Worm (Caenorhabditis elegans) whole organism, L1 larva: Measurements from ENCODE around the gene R05G6.9.

Experiments used
- C04F5.9 ChIP-seq: sonication (generic microtip); optimal IDR thresholded peaks from 2 replicates; lab custom pipeline; 2016; ENCODE audit warnings: missing genetic modification characterization, missing compliant biosample characterization
- C34B4.2 ChIP-seq: sonication (generic microtip); optimal IDR thresholded peaks from 2 replicates; lab custom pipeline; 2017; ENCODE audit warnings: mild to moderate bottlenecking, missing genetic modification characterization, missing compliant biosample characterization
- F16B12.6 ChIP-seq: fragments of 150-350 bp; optimal IDR thresholded peaks from 2 replicates; lab custom pipeline; 2014; ENCODE audit warnings: missing biosample characterization, missing genetic modification characterization
- aha-1 ChIP-seq: fragments of 150-350 bp; optimal IDR thresholded peaks from 2 replicates; lab custom pipeline; 2014; ENCODE audit warnings: missing biosample characterization, missing genetic modification characterization
- ama-1 ChIP-seq: fragments of 150-350 bp; optimal IDR thresholded peaks from 2 replicates; lab custom pipeline; 2014
- blmp-1 ChIP-seq: fragments of 150-350 bp; optimal IDR thresholded peaks from 2 replicates; lab custom pipeline; 2014; ENCODE audit warnings: missing biosample characterization, missing genetic modification characterization
- ceh-63 ChIP-seq: fragments of 200-800 bp; sonication (Bioruptor generic); optimal IDR thresholded peaks from 2 replicates; lab custom pipeline; 2018; ENCODE audit warnings: mild to moderate bottlenecking, missing genetic modification characterization, missing compliant biosample characterization
- ceh-8 ChIP-seq: fragments of 200-800 bp; sonication (Bioruptor generic); optimal IDR thresholded peaks from 2 replicates; lab custom pipeline; 2018; ENCODE audit warnings: mild to moderate bottlenecking, missing genetic modification characterization, moderate library complexity, missing compliant biosample characterization
- ces-1 ChIP-seq: fragments of 150-350 bp; optimal IDR thresholded peaks from 2 replicates; lab custom pipeline; 2014; ENCODE audit warnings: missing biosample characterization, missing genetic modification reagents, missing genetic modification characterization
- dsc-1 ChIP-seq: sonication (generic microtip); optimal IDR thresholded peaks from 2 replicates; lab custom pipeline; 2016; ENCODE audit warnings: mild to moderate bottlenecking, missing genetic modification characterization, missing compliant biosample characterization
- efl-1 ChIP-seq, 4 experiments: fragments of 150-350 bp; optimal IDR thresholded peaks in 3 of 4; peaks in 1 of 4; 1 replicate in 1 of 4; 2 replicates in 3 of 4; lab custom pipeline; 2014; ENCODE audit warnings: missing biosample characterization in 2 of 4, missing genetic modification characterization in 2 of 4, missing genetic modification reagents in 2 of 4
- efl-3 ChIP-seq: fragments of 200-800 bp; sonication (Bioruptor generic); optimal IDR thresholded peaks from 2 replicates; lab custom pipeline; 2018; ENCODE audit warnings: mild to moderate bottlenecking, missing genetic modification characterization, missing compliant biosample characterization
- fkh-10 ChIP-seq: sonication (generic microtip); optimal IDR thresholded peaks from 2 replicates; lab custom pipeline; 2017; ENCODE audit warnings: missing biosample characterization, missing genetic modification reagents, missing genetic modification characterization
- fkh-8 ChIP-seq: sonication (generic microtip); optimal IDR thresholded peaks from 2 replicates; lab custom pipeline; 2016; ENCODE audit warnings: mild to moderate bottlenecking, missing genetic modification characterization, missing compliant biosample characterization
- fos-1 ChIP-seq: fragments of 150-350 bp; optimal IDR thresholded peaks from 2 replicates; lab custom pipeline; 2014; ENCODE audit warnings: missing biosample characterization, missing genetic modification characterization
- grh-1 ChIP-seq: fragments of 200-800 bp; sonication (Bioruptor generic); IDR thresholded peaks from 2 replicates; pipeline ENCODE4 v1.3.6; 2022; ENCODE audit warnings: missing genetic modification reagents, missing genetic modification characterization, missing compliant biosample characterization
- hlh-17 ChIP-seq: fragments of 200-800 bp; sonication (Bioruptor generic); optimal IDR thresholded peaks from 2 replicates; lab custom pipeline; 2018; ENCODE audit warnings: missing genetic modification characterization, mild to moderate bottlenecking, missing compliant biosample characterization, moderate library complexity, borderline replicate concordance
- hlh-4 ChIP-seq: sonication (generic microtip); optimal IDR thresholded peaks from 2 replicates; lab custom pipeline; 2016; ENCODE audit warnings: mild to moderate bottlenecking, missing genetic modification characterization, missing compliant biosample characterization
- hpl-2 ChIP-seq: fragments of 150-350 bp; optimal IDR thresholded peaks from 2 replicates; lab custom pipeline; 2014; ENCODE audit warnings: missing biosample characterization, missing genetic modification reagents, missing genetic modification characterization
- lin-13 ChIP-seq: fragments of 150-350 bp; optimal IDR thresholded peaks from 2 replicates; lab custom pipeline; 2014; ENCODE audit warnings: missing biosample characterization, missing genetic modification reagents, missing genetic modification characterization
- lin-35 ChIP-seq, 2 experiments: fragments of 150-350 bp; optimal IDR thresholded peaks; 2 replicates each; lab custom pipeline; 2014; ENCODE audit warnings: missing biosample characterization in 2 of 2, missing genetic modification characterization in 2 of 2, missing genetic modification reagents in 2 of 2
- lir-3 ChIP-seq: sonication (generic microtip); optimal IDR thresholded peaks from 2 replicates; lab custom pipeline; 2016; ENCODE audit warnings: mild to moderate bottlenecking, missing genetic modification characterization, moderate library complexity, missing compliant biosample characterization; ENCODE audit not compliant: poor library complexity
- mab-9 ChIP-seq: fragments of 200-800 bp; sonication (Bioruptor generic); IDR thresholded peaks from 2 replicates; pipeline ENCODE4 v1.3.6; 2022; ENCODE audit warnings: missing genetic modification reagents, missing genetic modification characterization, missing compliant biosample characterization
- mep-1 ChIP-seq: fragments of 150-350 bp; optimal IDR thresholded peaks from 2 replicates; lab custom pipeline; 2014; ENCODE audit warnings: missing biosample characterization, missing genetic modification characterization
- nhr-12 ChIP-seq: sonication (generic microtip); optimal IDR thresholded peaks from 2 replicates; lab custom pipeline; 2017; ENCODE audit warnings: missing biosample characterization, missing genetic modification characterization
- nhr-20 ChIP-seq: sonication (generic microtip); optimal IDR thresholded peaks from 2 replicates; lab custom pipeline; 2016; ENCODE audit warnings: mild to moderate bottlenecking, missing genetic modification characterization, missing compliant biosample characterization
- nhr-237 ChIP-seq: fragments of 150-350 bp; optimal IDR thresholded peaks from 2 replicates; lab custom pipeline; 2014; ENCODE audit warnings: missing biosample characterization, missing genetic modification characterization
- nhr-28 ChIP-seq: fragments of 150-350 bp; optimal IDR thresholded peaks from 2 replicates; lab custom pipeline; 2014; ENCODE audit warnings: missing biosample characterization, missing genetic modification characterization
- nhr-84 ChIP-seq: sonication (generic microtip); optimal IDR thresholded peaks from 2 replicates; lab custom pipeline; 2017; ENCODE audit warnings: missing biosample characterization, missing genetic modification characterization
- nhr-90 ChIP-seq: sonication (generic microtip); optimal IDR thresholded peaks from 2 replicates; lab custom pipeline; 2016; ENCODE audit warnings: mild to moderate bottlenecking, missing genetic modification characterization, missing compliant biosample characterization; ENCODE audit not compliant: poor library complexity
- pag-3 ChIP-seq: sonication (generic microtip); optimal IDR thresholded peaks from 2 replicates; lab custom pipeline; 2017; ENCODE audit warnings: missing genetic modification characterization, mild to moderate bottlenecking, missing compliant biosample characterization, antibody characterized with exemption, borderline replicate concordance; ENCODE audit not compliant: insufficient read depth
- pax-3 ChIP-seq: fragments of 200-800 bp; sonication (Bioruptor generic); optimal IDR thresholded peaks from 2 replicates; lab custom pipeline; 2018; ENCODE audit warnings: mild to moderate bottlenecking, missing genetic modification characterization, moderate library complexity, missing compliant biosample characterization
- rnt-1 ChIP-seq: sonication (generic microtip); optimal IDR thresholded peaks from 2 replicates; lab custom pipeline; 2016; ENCODE audit warnings: mild to moderate bottlenecking, missing genetic modification characterization, moderate library complexity, missing compliant biosample characterization
- skn-1 ChIP-seq: fragments of 150-350 bp; optimal IDR thresholded peaks from 2 replicates; lab custom pipeline; 2014; ENCODE audit warnings: missing biosample characterization, missing genetic modification characterization
- sox-4 ChIP-seq: sonication (generic microtip); optimal IDR thresholded peaks from 2 replicates; lab custom pipeline; 2016; ENCODE audit warnings: missing genetic modification characterization, missing compliant biosample characterization
- sptf-1 ChIP-seq: fragments of 150-350 bp; optimal IDR thresholded peaks from 2 replicates; lab custom pipeline; 2014; ENCODE audit warnings: missing biosample characterization, missing genetic modification characterization
- sup-37 ChIP-seq: fragments of 200-800 bp; sonication (Bioruptor generic); optimal IDR thresholded peaks from 2 replicates; lab custom pipeline; 2018; ENCODE audit warnings: mild to moderate bottlenecking, missing genetic modification characterization, missing compliant biosample characterization
- tlp-1 ChIP-seq: fragments of 150-350 bp; optimal IDR thresholded peaks from 2 replicates; lab custom pipeline; 2014; ENCODE audit warnings: missing biosample characterization, missing genetic modification characterization
- unc-130 ChIP-seq: fragments of 150-350 bp; optimal IDR thresholded peaks from 2 replicates; lab custom pipeline; 2017; ENCODE audit warnings: missing biosample characterization, missing genetic modification characterization, inconsistent platforms
- unc-86 ChIP-seq: sonication (generic microtip); optimal IDR thresholded peaks from 2 replicates; lab custom pipeline; 2016; ENCODE audit warnings: missing genetic modification characterization, missing compliant biosample characterization
- xbp-1 ChIP-seq: sonication (generic microtip); optimal IDR thresholded peaks from 2 replicates; lab custom pipeline; 2016; ENCODE audit warnings: missing genetic modification characterization, missing compliant biosample characterization
- zag-1 ChIP-seq: fragments of 150-350 bp; optimal IDR thresholded peaks from 2 replicates; lab custom pipeline; 2014; ENCODE audit warnings: missing biosample characterization, missing genetic modification characterization
- ztf-11 ChIP-seq, 2 experiments: sonication (generic microtip); optimal IDR thresholded peaks; 2 replicates each; lab custom pipeline; 2016 to 2017; ENCODE audit warnings: missing genetic modification characterization in 2 of 2, missing biosample characterization in 1 of 2, missing compliant biosample characterization in 1 of 2
- ztf-4 ChIP-seq: fragments of 150-350 bp; optimal IDR thresholded peaks from 2 replicates; lab custom pipeline; 2014; ENCODE audit warnings: missing biosample characterization, missing genetic modification characterization

R05G6.9 gene

DNA sequence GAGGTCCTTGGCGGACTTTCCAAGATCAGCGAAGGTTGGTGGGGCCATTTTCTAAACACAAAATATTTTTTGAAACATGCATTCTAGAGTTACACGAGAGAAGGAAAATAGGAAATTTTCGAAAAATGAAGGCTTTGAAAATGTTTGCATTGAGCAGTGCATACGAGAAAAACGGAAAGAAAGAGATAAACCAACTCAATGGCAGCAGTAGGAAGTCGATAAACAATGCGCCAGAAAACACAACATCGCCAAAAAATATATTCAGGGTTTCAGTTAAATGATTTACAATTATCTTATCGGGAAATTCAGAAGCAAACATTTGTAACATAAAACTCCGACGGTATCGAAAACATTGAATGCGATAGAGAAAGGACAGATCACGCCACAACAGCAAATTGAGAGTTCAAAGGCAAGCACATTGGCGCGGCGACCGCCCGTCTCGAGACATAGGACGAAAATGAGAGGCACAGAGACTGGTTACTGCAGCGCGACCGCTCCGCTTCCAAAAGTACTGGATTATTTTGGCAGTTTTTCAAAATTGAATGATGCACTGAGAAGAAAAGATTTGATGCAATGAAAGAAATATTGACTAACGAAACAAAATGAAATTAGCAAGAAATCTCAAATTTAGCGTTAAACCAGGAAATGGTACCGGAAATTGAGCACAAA, 8.1 kb downstream of the R05G6.9 start, which contains the start of the genes vdac-1 and R05G6.5 (continued):
- TF ChIP-seq C04F5.9 (tag; lab: Kevin White, UChicago) = no peak
- TF ChIP-seq sox-4 (tag; lab: Kevin White, UChicago) = no peak
- no peak for TF ChIP-seq nhr-28 (tag; lab: Kevin White, UChicago)
- peak; percentile 55 for TF ChIP-seq ztf-4 (tag; lab: Kevin White, UChicago)
- TF ChIP-seq ztf-11 (tag; optimal IDR thresholded peaks at IDR 0.05; lab: Kevin White, UChicago) = no peak
- peak; percentile 83 for TF ChIP-seq xbp-1
- peak; percentile 81 for TF ChIP-seq fkh-8 (tag; lab: Kevin White, UChicago)
- TF ChIP-seq lin-13 (GFP tag; lab: Kevin White, UChicago) = peak; percentile 82
- peak; percentile 56 for TF ChIP-seq unc-86 (tag; lab: Kevin White, UChicago)
- TF ChIP-seq pax-3 (tag; lab: Kevin White, UChicago) = peak; percentile 47
- TF ChIP-seq nhr-12 (tag; lab: Kevin White, UChicago) = no peak
- TF ChIP-seq fkh-10 (GFP tag; lab: Kevin White, UChicago) = peak; percentile 28
- no peak for TF ChIP-seq nhr-84 (tag; lab: Kevin White, UChicago)
- no peak for TF ChIP-seq pag-3 (tag; lab: Kevin White, UChicago)
- no peak for TF ChIP-seq hpl-2
- no peak for TF ChIP-seq efl-3
- TF ChIP-seq grh-1 (GFP tag; lab: Robert Waterston, UW) = peak; percentile 77
- TF ChIP-seq hlh-17 (GFP tag; lab: Kevin White, UChicago) = no peak
- TF ChIP-seq aha-1 (tag; lab: Kevin White, UChicago) = no peak
- TF ChIP-seq ceh-63 (GFP tag; lab: Kevin White, UChicago) = no peak
- peak; percentile 63 for TF ChIP-seq skn-1
- TF ChIP-seq mep-1 (tag; lab: Kevin White, UChicago) = peak; percentile 54
- peak; percentile 59 to 93 for TF ChIP-seq efl-1 (optimal IDR thresholded peaks at IDR 0.05; lab: Kevin White, UChicago)
- peak; percentile 90 to 99 for TF ChIP-seq efl-1 (GFP tag; optimal IDR thresholded peaks at IDR 0.05 in 1 of 2; lab: Kevin White, UChicago)
- TF ChIP-seq ama-1 (lab: Kevin White, UChicago) = no peak
- TF ChIP-seq nhr-90 = peak; percentile 80
- TF ChIP-seq C34B4.2 = peak; percentile 87
- TF ChIP-seq nhr-20 (tag; lab: Kevin White, UChicago) = peak; percentile 92
- no peak for TF ChIP-seq tlp-1
- TF ChIP-seq F16B12.6 (tag; lab: Kevin White, UChicago) = no peak
- TF ChIP-seq unc-130 = peak; percentile 81
- TF ChIP-seq fos-1 = peak; percentile 63
- TF ChIP-seq rnt-1 (tag; lab: Kevin White, UChicago) = peak; percentile 79
- TF ChIP-seq hlh-4 = no peak
- TF ChIP-seq blmp-1 (tag; lab: Kevin White, UChicago) = peak; percentile 79
- peak; percentile 25 for TF ChIP-seq sup-37
- 0 out of 2 replicates have a peak, but pooled peaks have one; percentile 17 for TF ChIP-seq mab-9
- peak; percentile 94 to 97 for TF ChIP-seq lin-35 (GFP tag; optimal IDR thresholded peaks at IDR 0.05; lab: Kevin White, UChicago)
- TF ChIP-seq zag-1 (tag; lab: Kevin White, UChicago) = no peak
- no peak for TF ChIP-seq ceh-8
- peak; percentile 57 for TF ChIP-seq dsc-1 (tag; lab: Kevin White, UChicago)
- peak; percentile 73 for TF ChIP-seq nhr-237
- peak; percentile 7 for TF ChIP-seq lir-3 (tag; lab: Kevin White, UChicago)
- no peak for TF ChIP-seq ces-1 (GFP tag; lab: Kevin White, UChicago)
- no peak for TF ChIP-seq sptf-1 (tag; lab: Kevin White, UChicago)
